Worm (Caenorhabditis elegans) whole organism, young adult: ENCODE measurements around the gene Y17G7B.3.

Source experiments
- B0261.1 ChIP-seq: sonication (generic microtip); optimal IDR thresholded peaks from 2 replicates; lab custom pipeline; 2016; ENCODE audit warnings: mild to moderate bottlenecking, missing genetic modification characterization, moderate library complexity, missing compliant biosample characterization
- T26A5.8 ChIP-seq: sonication (generic microtip); optimal IDR thresholded peaks from 2 replicates; lab custom pipeline; 2016; ENCODE audit warnings: missing genetic modification characterization, missing compliant biosample characterization
- Y95B8A.8 ChIP-seq: fragments of 200-800 bp; sonication (Bioruptor generic); IDR thresholded peaks from 2 replicates; pipeline ENCODE4 v1.3.6; 2022; ENCODE audit warnings: missing genetic modification reagents, missing genetic modification characterization, missing compliant biosample characterization
- aptf-3 ChIP-seq: fragments of 200-800 bp; sonication (Bioruptor generic); IDR thresholded peaks from 2 replicates; pipeline ENCODE4 v1.3.6; 2022; ENCODE audit warnings: missing genetic modification characterization, missing compliant biosample characterization
- attf-6 ChIP-seq: fragments of 200-800 bp; sonication (Bioruptor generic); IDR thresholded peaks from 2 replicates; pipeline ENCODE4 v1.3.6; 2022; ENCODE audit warnings: missing genetic modification reagents, missing genetic modification characterization, missing compliant biosample characterization
- ceh-79 ChIP-seq: sonication (generic microtip); optimal IDR thresholded peaks from 2 replicates; lab custom pipeline; 2017; ENCODE audit warnings: mild to moderate bottlenecking, missing genetic modification characterization, missing compliant biosample characterization
- hlh-26 ChIP-seq: fragments of 200-800 bp; sonication (Bioruptor generic); conservative IDR thresholded peaks from 2 replicates; pipeline ENCODE4 v1.3.6; 2022; ENCODE audit warnings: missing genetic modification reagents, missing genetic modification characterization, missing compliant biosample characterization
- mxl-1 ChIP-seq: sonication (generic microtip); optimal IDR thresholded peaks from 2 replicates; lab custom pipeline; 2016; ENCODE audit warnings: missing genetic modification characterization, missing compliant biosample characterization
- nhr-80 ChIP-seq: sonication (generic microtip); optimal IDR thresholded peaks from 2 replicates; lab custom pipeline; 2016; ENCODE audit warnings: missing genetic modification characterization, missing compliant biosample characterization
- repo-1 ChIP-seq: sonication (generic microtip); optimal IDR thresholded peaks from 2 replicates; lab custom pipeline; 2017; ENCODE audit warnings: mild to moderate bottlenecking, missing genetic modification characterization, missing compliant biosample characterization
- sea-2 ChIP-seq: fragments of 200-800 bp; sonication (Bioruptor generic); IDR thresholded peaks from 2 replicates; pipeline ENCODE4 v1.3.6; 2022; ENCODE audit warnings: missing genetic modification characterization, missing compliant biosample characterization
- unc-130 ChIP-seq: sonication (generic microtip); optimal IDR thresholded peaks from 2 replicates; lab custom pipeline; 2016; ENCODE audit warnings: missing genetic modification reagents, missing genetic modification characterization, missing compliant biosample characterization

Y17G7B.3 gene

DNA sequence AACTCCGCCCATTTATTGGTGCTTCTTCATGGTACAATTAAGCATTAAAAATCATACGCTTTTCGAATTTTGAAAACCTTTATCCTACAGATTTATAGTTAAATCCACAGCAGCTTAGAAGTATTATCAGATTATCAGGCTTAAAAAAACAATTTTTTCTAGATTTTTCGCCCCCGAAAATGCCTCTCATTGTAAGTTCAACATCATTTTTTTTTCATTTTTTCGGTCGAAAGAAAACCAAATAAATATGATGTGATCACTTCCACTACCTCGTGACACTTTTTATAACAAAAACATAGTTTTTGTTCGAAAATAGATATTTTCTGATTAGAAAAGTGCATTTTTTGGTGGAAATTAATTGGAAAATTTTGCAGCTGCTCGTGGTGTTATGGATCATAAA, 52.3 kb downstream of the Y17G7B.3 start:
- TF ChIP-seq nhr-80 (no peak), sea-2 (GFP tag; lab: Robert Waterston, UW) (no peak), hlh-26 (GFP tag; lab: Robert Waterston, UW) (no peak), aptf-3 (GFP tag; lab: Robert Waterston, UW) (no peak), ceh-79 (tag; lab: Kevin White, UChicago) (no peak), T26A5.8 (no peak), attf-6 (GFP tag; lab: Robert Waterston, UW) (no peak), Y95B8A.8 (GFP tag; lab: Robert Waterston, UW) (no peak), B0261.1 (tag; lab: Kevin White, UChicago) (no peak), mxl-1 (tag; lab: Kevin White, UChicago) (no peak), unc-130 (GFP tag; lab: Kevin White, UChicago) (no peak), repo-1 (tag; lab: Kevin White, UChicago) (no peak)
